Fruit fly (Drosophila melanogaster) whole organism, embryonic: ENCODE data around the gene CG3587.

Experiments
- CG10565 ChIP-seq: fragments of 200-800 bp; sonication (Bioruptor generic); optimal IDR thresholded peaks from 3 replicates; lab custom pipeline; 2016; ENCODE audit warnings: missing biosample characterization, mild to moderate bottlenecking, missing genetic modification characterization
- CG10959 ChIP-seq: fragments of 200-800 bp; sonication (Bioruptor generic); IDR thresholded peaks from 2 replicates; pipeline ENCODE4 v1.3.6; 2022; ENCODE audit warnings: missing biosample characterization, missing genetic modification characterization
- CG11456 ChIP-seq: fragments of 200-800 bp; sonication (Bioruptor generic); IDR thresholded peaks from 3 replicates; pipeline ENCODE4 v1.3.6; 2022; ENCODE audit warnings: missing biosample characterization, missing genetic modification characterization
- CG12236 ChIP-seq: fragments of 200-800 bp; sonication (Bioruptor generic); optimal IDR thresholded peaks from 2 replicates; lab custom pipeline; 2016; ENCODE audit warnings: missing biosample characterization, missing genetic modification characterization
- CG14860 ChIP-seq: fragments of 200-800 bp; sonication (Bioruptor generic); IDR thresholded peaks from 3 replicates; pipeline ENCODE4 v1.3.6; 2022; ENCODE audit warnings: missing biosample characterization, missing genetic modification characterization; ENCODE audit not compliant: partially characterized antibody
- CG15011 ChIP-seq: fragments of 200-800 bp; sonication (Bioruptor generic); optimal IDR thresholded peaks from 3 replicates; lab custom pipeline; 2018; ENCODE audit warnings: missing biosample characterization, mild to moderate bottlenecking, missing genetic modification characterization
- CG1529 ChIP-seq: fragments of 200-800 bp; sonication (Bioruptor generic); optimal IDR thresholded peaks from 3 replicates; lab custom pipeline; 2018; ENCODE audit warnings: missing biosample characterization, missing genetic modification characterization
- CG17829 ChIP-seq: fragments of 200-800 bp; optimal IDR thresholded peaks from 2 replicates; lab custom pipeline; 2019; ENCODE audit warnings: missing biosample characterization, mild to moderate bottlenecking, missing genetic modification characterization, moderate library complexity
- CG18011 ChIP-seq: fragments of 200-800 bp; sonication (Bioruptor generic); optimal IDR thresholded peaks from 2 replicates; lab custom pipeline; 2017; ENCODE audit warnings: missing biosample characterization, missing genetic modification characterization, mild to moderate bottlenecking, moderate library complexity, missing genotype
- CG3838 ChIP-seq: fragments of 200-800 bp; sonication (Bioruptor generic); optimal IDR thresholded peaks from 3 replicates; lab custom pipeline; 2016; ENCODE audit warnings: missing biosample characterization, missing genetic modification characterization
- CG3995 ChIP-seq: fragments of 200-800 bp; sonication (Bioruptor generic); optimal IDR thresholded peaks from 3 replicates; lab custom pipeline; 2016; ENCODE audit warnings: missing biosample characterization, missing genetic modification characterization
- CG5953 ChIP-seq: fragments of 200-800 bp; sonication (Bioruptor generic); IDR thresholded peaks from 2 replicates; pipeline ENCODE4 v1.3.6; 2022; ENCODE audit warnings: missing biosample characterization, missing genetic modification characterization
- CG6683 ChIP-seq: fragments of 200-800 bp; sonication (Bioruptor generic); optimal IDR thresholded peaks from 2 replicates; lab custom pipeline; 2017; ENCODE audit warnings: missing biosample characterization, mild to moderate bottlenecking, missing genetic modification characterization, missing genetic modification reagents
- CG7745 ChIP-seq: fragments of 200-800 bp; sonication (Bioruptor generic); optimal IDR thresholded peaks from 2 replicates; lab custom pipeline; 2018; ENCODE audit warnings: missing biosample characterization, mild to moderate bottlenecking, missing genetic modification characterization, moderate library complexity
- CG7786 ChIP-seq: fragments of 200-800 bp; sonication (Bioruptor generic); optimal IDR thresholded peaks from 2 replicates; lab custom pipeline; 2016; ENCODE audit warnings: missing biosample characterization, missing genetic modification characterization
- CG8388 ChIP-seq: fragments of 200-800 bp; sonication (Bioruptor generic); optimal IDR thresholded peaks from 2 replicates; lab custom pipeline; 2019; ENCODE audit warnings: missing biosample characterization, mild to moderate bottlenecking, missing genetic modification characterization, moderate library complexity
- CG8944 ChIP-seq: fragments of 200-800 bp; sonication (Bioruptor generic); optimal IDR thresholded peaks from 3 replicates; lab custom pipeline; 2016; ENCODE audit warnings: missing biosample characterization, missing genetic modification characterization
- D ChIP-seq, 2 experiments: fragments of 200-800 bp in 1 of 2; fragments of >200 bp in 1 of 2; sonication (Bioruptor generic) in 1 of 2; optimal IDR thresholded peaks; 2 replicates in 1 of 2; 3 replicates in 1 of 2; lab custom pipeline; 2017; ENCODE audit warnings: mild to moderate bottlenecking in 1 of 2, missing biosample characterization in 1 of 2, missing genetic modification characterization in 1 of 2, missing genetic modification reagents in 1 of 2
- Doc2 ChIP-seq: fragments of 200-800 bp; sonication (Bioruptor generic); IDR thresholded peaks from 2 replicates; pipeline ENCODE4 v1.3.6; 2022; ENCODE audit warnings: missing biosample characterization, missing genetic modification characterization
- Doc3 ChIP-seq: fragments of 200-800 bp; sonication (Bioruptor generic); IDR thresholded peaks from 3 replicates; pipeline ENCODE4 v1.3.6; 2022; ENCODE audit warnings: missing biosample characterization, missing genetic modification characterization; ENCODE audit not compliant: partially characterized antibody
- Dref ChIP-seq: fragments of 200-800 bp; sonication (Bioruptor generic); IDR thresholded peaks from 2 replicates; pipeline ENCODE4 v1.3.6; 2022; ENCODE audit warnings: missing biosample characterization, missing genetic modification characterization
- Ets97D ChIP-seq: fragments of 200-800 bp; sonication (Bioruptor generic); optimal IDR thresholded peaks from 3 replicates; lab custom pipeline; 2016; ENCODE audit warnings: missing biosample characterization, missing genetic modification characterization
- Fer3 ChIP-seq: fragments of 200-800 bp; sonication (Bioruptor generic); optimal IDR thresholded peaks from 2 replicates; lab custom pipeline; 2018; ENCODE audit warnings: missing biosample characterization, mild to moderate bottlenecking, missing genetic modification characterization, moderate library complexity
- H15 ChIP-seq: fragments of 200-800 bp; sonication (Bioruptor generic); IDR thresholded peaks from 3 replicates; pipeline ENCODE4 v1.3.6; 2022; ENCODE audit warnings: missing biosample characterization, missing genetic modification characterization
- Hand ChIP-seq: fragments of 200-800 bp; sonication (Bioruptor generic); optimal IDR thresholded peaks from 2 replicates; lab custom pipeline; 2017; ENCODE audit warnings: mild to moderate bottlenecking, missing biosample characterization, missing genetic modification reagents, missing genetic modification characterization
- HmgD ChIP-seq: fragments of 200-800 bp; sonication (Bioruptor generic); optimal IDR thresholded peaks from 3 replicates; lab custom pipeline; 2016; ENCODE audit warnings: missing biosample characterization, missing genetic modification characterization
- Hmr ChIP-seq: fragments of 200-800 bp; sonication (Bioruptor generic); optimal IDR thresholded peaks from 3 replicates; lab custom pipeline; 2017; ENCODE audit warnings: mild to moderate bottlenecking, missing biosample characterization, missing genetic modification reagents, missing genetic modification characterization
- Lim3 ChIP-seq: fragments of 200-800 bp; sonication (Bioruptor generic); IDR thresholded peaks from 2 replicates; pipeline ENCODE4 v1.3.6; 2022; ENCODE audit warnings: missing biosample characterization, missing genetic modification characterization
- Mad ChIP-seq: fragments of 200-800 bp; sonication (Bioruptor generic); optimal IDR thresholded peaks from 2 replicates; lab custom pipeline; 2016; ENCODE audit warnings: missing biosample characterization, missing genetic modification characterization
- Ravus ChIP-seq: fragments of 200-800 bp; sonication (Bioruptor generic); IDR thresholded peaks from 2 replicates; pipeline ENCODE4 v1.3.6; 2022; ENCODE audit warnings: missing biosample characterization, missing genetic modification characterization
- Sin3A ChIP-seq: fragments of >200 bp; optimal IDR thresholded peaks from 2 replicates; lab custom pipeline; 2018
- Usf ChIP-seq: fragments of 200-800 bp; sonication (Bioruptor generic); optimal IDR thresholded peaks from 2 replicates; lab custom pipeline; 2017; ENCODE audit warnings: missing genotype, missing biosample characterization, missing genetic modification characterization
- ab ChIP-seq: fragments of 200-800 bp; sonication (Bioruptor generic); optimal IDR thresholded peaks from 2 replicates; lab custom pipeline; 2016; ENCODE audit warnings: missing biosample characterization, missing genetic modification characterization
- ase ChIP-seq: fragments of 200-800 bp; sonication (Bioruptor generic); IDR thresholded peaks from 3 replicates; pipeline ENCODE4 v1.3.6; 2022; ENCODE audit warnings: missing biosample characterization, missing genetic modification characterization
- corto ChIP-seq: fragments of 200-800 bp; sonication (Bioruptor generic); optimal IDR thresholded peaks from 2 replicates; lab custom pipeline; 2016; ENCODE audit warnings: missing biosample characterization, mild to moderate bottlenecking, missing genetic modification characterization, moderate library complexity
- cwo ChIP-seq: fragments of 200-800 bp; sonication (Bioruptor generic); optimal IDR thresholded peaks from 3 replicates; lab custom pipeline; 2017; ENCODE audit warnings: missing biosample characterization, missing genetic modification characterization, mild to moderate bottlenecking, moderate library complexity, missing genetic modification reagents
- dm ChIP-seq: fragments of 200-800 bp; sonication (Bioruptor generic); optimal IDR thresholded peaks from 3 replicates; lab custom pipeline; 2016; ENCODE audit warnings: missing biosample characterization, missing genetic modification characterization
- eyg ChIP-seq: fragments of 200-800 bp; sonication (Bioruptor generic); optimal IDR thresholded peaks from 3 replicates; lab custom pipeline; 2016; ENCODE audit warnings: missing biosample characterization, missing genetic modification characterization
- fd3F ChIP-seq: fragments of 200-800 bp; sonication (Bioruptor generic); optimal IDR thresholded peaks from 2 replicates; lab custom pipeline; 2018; ENCODE audit warnings: missing biosample characterization, mild to moderate bottlenecking, missing genetic modification characterization, moderate library complexity
- fd64A ChIP-seq: fragments of 200-800 bp; sonication (Bioruptor generic); optimal IDR thresholded peaks from 3 replicates; lab custom pipeline; 2018; ENCODE audit warnings: missing biosample characterization, mild to moderate bottlenecking, missing genetic modification characterization
- ftz-f1 ChIP-seq: fragments of 200-800 bp; sonication (Bioruptor generic); optimal IDR thresholded peaks from 2 replicates; lab custom pipeline; 2016; ENCODE audit warnings: missing biosample characterization, missing genetic modification characterization
- grau ChIP-seq: fragments of 200-800 bp; optimal IDR thresholded peaks from 3 replicates; lab custom pipeline; 2019; ENCODE audit warnings: missing biosample characterization, mild to moderate bottlenecking, missing genetic modification characterization, moderate library complexity
- grn ChIP-seq: fragments of 200-800 bp; sonication (Bioruptor generic); optimal IDR thresholded peaks from 3 replicates; lab custom pipeline; 2017; ENCODE audit warnings: missing biosample characterization, missing genetic modification characterization
- gsb-n ChIP-seq: fragments of 200-800 bp; sonication (Bioruptor generic); optimal IDR thresholded peaks from 3 replicates; lab custom pipeline; 2018; ENCODE audit warnings: missing biosample characterization, mild to moderate bottlenecking, missing genetic modification characterization
- ind ChIP-seq: fragments of 200-800 bp; sonication (Bioruptor generic); optimal IDR thresholded peaks from 3 replicates; lab custom pipeline; 2016; ENCODE audit warnings: missing biosample characterization, missing genetic modification characterization
- oc ChIP-seq: fragments of 200-800 bp; sonication (Bioruptor generic); optimal IDR thresholded peaks from 2 replicates; lab custom pipeline; 2018; ENCODE audit warnings: missing biosample characterization, mild to moderate bottlenecking, missing genetic modification characterization, moderate library complexity
- trh ChIP-seq: fragments of 200-800 bp; sonication (Bioruptor generic); optimal IDR thresholded peaks from 2 replicates; lab custom pipeline; 2016; ENCODE audit warnings: missing biosample characterization, missing genetic modification characterization
- wor ChIP-seq: fragments of 200-800 bp; sonication (Bioruptor generic); IDR thresholded peaks from 2 replicates; pipeline ENCODE4 v1.3.6; 2022; ENCODE audit warnings: missing biosample characterization, missing genetic modification characterization
- z ChIP-seq: fragments of 200-800 bp; sonication (Bioruptor generic); IDR thresholded peaks from 3 replicates; pipeline ENCODE4 v1.3.6; 2022; ENCODE audit warnings: missing biosample characterization, missing genetic modification characterization

The CG3587 gene

dm6 chrX:1944245-1945114 is 4.4 kb downstream of the CG3587 start (continued):
- TF ChIP-seq corto (GFP tag; lab: Kevin White, UChicago) (no peak), CG14860 (GFP tag; lab: Robert Waterston, UW) (0 out of 3 replicates have a peak, but pooled peaks have one; percentile 11), ab (GFP tag; lab: Kevin White, UChicago) (no peak), ftz-f1 (GFP tag; lab: Kevin White, UChicago) (no peak), fd64A (GFP tag; lab: Kevin White, UChicago) (no peak), Usf (GFP tag; lab: Kevin White, UChicago) (peak; percentile 31), ase (GFP tag; lab: Robert Waterston, UW) (peak; percentile 42; the same call in 1 of the 3 replicates), CG1529 (GFP tag; lab: Kevin White, UChicago) (no peak), wor (GFP tag; lab: Robert Waterston, UW) (no peak), oc (tag; lab: Kevin White, UChicago) (no peak), CG10565 (GFP tag; lab: Kevin White, UChicago) (no peak), CG6683 (GFP tag; lab: Kevin White, UChicago) (no peak), Mad (GFP tag; lab: Kevin White, UChicago) (peak; percentile 66), Doc3 (GFP tag; lab: Robert Waterston, UW) (no peak), Hand (GFP tag; lab: Kevin White, UChicago) (no peak), CG5953 (GFP tag; lab: Robert Waterston, UW) (0 out of 2 replicates have a peak, but pooled peaks have one; percentile 38), eyg (no peak), gsb-n (peak; percentile 27), CG12236 (no peak), grau (peak; percentile 52), trh (GFP tag; lab: Kevin White, UChicago) (no peak), CG7786 (GFP tag; lab: Kevin White, UChicago) (peak; percentile 55), D (optimal IDR thresholded peaks at IDR 0.05; lab: Kevin White, UChicago) (no peak), D (GFP tag; optimal IDR thresholded peaks at IDR 0.05; lab: Kevin White, UChicago) (no peak), CG3838 (no peak), Sin3A (lab: Kevin White, UChicago) (no peak), CG18011 (no peak), Lim3 (no peak), Hmr (GFP tag; lab: Kevin White, UChicago) (peak; percentile 18), CG15011 (GFP tag; lab: Kevin White, UChicago) (no peak), H15 (peak; percentile 48; the same call in 2 of the 3 replicates), grn (GFP tag; lab: Kevin White, UChicago) (no peak), HmgD (no peak), fd3F (GFP tag; lab: Kevin White, UChicago) (no peak), ind (GFP tag; lab: Kevin White, UChicago) (peak; percentile 66), CG11456 (GFP tag; lab: Robert Waterston, UW) (peak; percentile 64), CG8388 (GFP tag; lab: Kevin White, UChicago) (peak; percentile 62), Dref (GFP tag; lab: Robert Waterston, UW) (no peak), CG17829 (tag; lab: Kevin White, UChicago) (no peak), CG3995 (GFP tag; lab: Kevin White, UChicago) (peak; percentile 31), CG8944 (GFP tag; lab: Kevin White, UChicago) (peak; percentile 67), Doc2 (no peak), Fer3 (peak; percentile 42), Ravus (GFP tag; lab: Robert Waterston, UW) (no peak), cwo (GFP tag; lab: Kevin White, UChicago) (no peak), CG10959 (GFP tag; lab: Robert Waterston, UW) (no peak), z (GFP tag; lab: Robert Waterston, UW) (no peak), CG7745 (tag; lab: Kevin White, UChicago) (no peak), dm (GFP tag; lab: Kevin White, UChicago) (no peak), Ets97D (GFP tag; lab: Kevin White, UChicago) (no peak)
